Worm (Caenorhabditis elegans): ENCODE results near the gene zyg-9.

- no peak for TF ChIP-seq ama-1 (optimal IDR thresholded peaks at IDR 0.05)
- TF ChIP-seq tra-4 (tag; optimal IDR thresholded peaks at IDR 0.05) = no peak
- TF ChIP-seq ets-7 (tag; optimal IDR thresholded peaks at IDR 0.05) = no peak
- TF ChIP-seq flt-1 (GFP tag; IDR thresholded peaks at IDR 0.05) = no peak
- TF ChIP-seq hnd-1 (tag; optimal IDR thresholded peaks at IDR 0.05) = no peak
- no peak for TF ChIP-seq F13C5.2 (tag; optimal IDR thresholded peaks at IDR 0.05)
- TF ChIP-seq ceh-13 (GFP tag; optimal IDR thresholded peaks at IDR 0.05) = no peak
- no peak for TF ChIP-seq ceh-36 (tag; optimal IDR thresholded peaks at IDR 0.05)
- TF ChIP-seq sea-1 (GFP tag; conservative IDR thresholded peaks at IDR 0.05) = no peak
- TF ChIP-seq aly-1 (tag; optimal IDR thresholded peaks at IDR 0.05) = no peak
- TF ChIP-seq scrt-1 (GFP tag; IDR thresholded peaks at IDR 0.05) = no peak
- TF ChIP-seq hmbx-1 (tag; optimal IDR thresholded peaks at IDR 0.05) = no peak
- no peak for TF ChIP-seq pes-1 (GFP tag; IDR thresholded peaks at IDR 0.05)
These were observed 25.6 kb downstream of the zyg-9 start for ce11 chrII:8483124-8483792.
